Worm (Caenorhabditis elegans): ENCODE results near the gene C55A1.6.

Gene C55A1.6

ce11 chrV:15685599-15685998, 37.8 kb downstream of the C55A1.6 start, which contains the start of gene nhr-196:
nhr-196 (plus strand) TSS chrV:15685716.
- TF ChIP-seq sptf-2 (GFP tag; optimal IDR thresholded peaks at IDR 0.05) (no peak), F57A8.1 (GFP tag; optimal IDR thresholded peaks at IDR 0.05) (no peak)

DNA sequence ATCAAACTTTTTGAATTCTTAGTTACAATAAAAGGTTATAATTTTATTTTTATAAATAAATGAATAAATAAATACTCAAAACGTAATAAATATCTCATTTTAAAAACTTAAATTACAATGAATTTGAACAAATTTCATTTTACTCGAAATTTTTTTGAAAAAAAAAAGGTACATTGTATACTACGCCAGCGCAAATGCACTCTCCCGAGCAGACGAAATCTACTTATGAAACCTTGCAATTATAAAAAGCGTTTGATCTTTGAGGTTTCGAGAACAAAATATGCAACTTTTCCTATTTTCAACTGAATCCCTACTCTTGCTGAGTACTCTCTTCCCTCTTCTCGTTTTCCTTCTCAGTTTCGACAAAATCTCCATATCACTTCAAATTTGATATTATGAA, 39.8 kb downstream of the C55A1.6 start, which contains the start of gene nhr-197:
Gene nhr-197, plus strand, starts transcription at position 301 of the 400 bp plus-strand sequence.
- no peak for TF ChIP-seq mel-28 (tag; optimal IDR thresholded peaks at IDR 0.05; ENCODE audit: borderline replicate concordance)
- TF ChIP-seq lin-35 (GFP tag; optimal IDR thresholded peaks at IDR 0.05): no peak
- TF ChIP-seq lin-26 (GFP tag; IDR thresholded peaks at IDR 0.05): no peak
- no peak for TF ChIP-seq lsl-1 (GFP tag; optimal IDR thresholded peaks at IDR 0.05)
- TF ChIP-seq dpff-1 (tag; optimal IDR thresholded peaks at IDR 0.05): no peak
- TF ChIP-seq ets-4 (GFP tag; optimal IDR thresholded peaks at IDR 0.05): no peak
- TF ChIP-seq snpc-1.3 (tag; optimal IDR thresholded peaks at IDR 0.05; ENCODE audit: insufficient read depth): no peak
- no peak for TF ChIP-seq ceh-58 (GFP tag; IDR thresholded peaks at IDR 0.05)
- no peak for TF ChIP-seq nfya-2 (GFP tag; IDR thresholded peaks at IDR 0.05)
- TF ChIP-seq rec-8 (tag; optimal IDR thresholded peaks at IDR 0.05): no peak

ce11 chrV:15689952-15690351, 42.1 kb downstream of the C55A1.6 start, which contains the start of gene nhr-268:
nhr-268 (plus strand) TSS chrV:15690252.
- no peak for TF ChIP-seq tlf-1 (GFP tag; optimal IDR thresholded peaks at IDR 0.05)

DNA sequence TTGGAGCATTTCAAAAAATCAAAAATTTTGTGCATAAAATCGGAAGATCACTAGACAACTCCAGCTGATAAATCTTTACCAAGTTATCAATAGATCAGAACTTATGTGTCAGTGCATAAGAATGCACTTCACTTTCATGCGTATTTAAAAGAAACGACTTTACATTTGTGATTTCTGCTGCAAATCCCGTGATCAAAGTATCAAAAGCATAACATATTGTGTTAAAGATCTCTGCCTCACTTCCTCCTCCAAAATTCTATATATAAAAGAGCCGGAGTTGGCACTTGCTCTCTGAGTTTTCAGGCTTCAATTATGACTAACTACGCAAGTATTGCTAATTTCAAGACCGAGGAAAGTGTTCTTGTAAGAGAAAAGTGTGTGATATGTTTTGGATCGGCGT, 45.8 kb downstream of the C55A1.6 start, which contains the start of gene nhr-198:
Gene nhr-198, plus strand, starts transcription at position 313 of the 400 bp plus-strand sequence.
- TF ChIP-seq madf-8 (GFP tag; conservative IDR thresholded peaks at IDR 0.05) (no peak), attf-5 (GFP tag; optimal IDR thresholded peaks at IDR 0.05) (no peak), unc-130 (GFP tag; optimal IDR thresholded peaks at IDR 0.05) (no peak), F23B12.7 (tag; optimal IDR thresholded peaks at IDR 0.05; ENCODE audit: insufficient read depth) (no peak)

DNA sequence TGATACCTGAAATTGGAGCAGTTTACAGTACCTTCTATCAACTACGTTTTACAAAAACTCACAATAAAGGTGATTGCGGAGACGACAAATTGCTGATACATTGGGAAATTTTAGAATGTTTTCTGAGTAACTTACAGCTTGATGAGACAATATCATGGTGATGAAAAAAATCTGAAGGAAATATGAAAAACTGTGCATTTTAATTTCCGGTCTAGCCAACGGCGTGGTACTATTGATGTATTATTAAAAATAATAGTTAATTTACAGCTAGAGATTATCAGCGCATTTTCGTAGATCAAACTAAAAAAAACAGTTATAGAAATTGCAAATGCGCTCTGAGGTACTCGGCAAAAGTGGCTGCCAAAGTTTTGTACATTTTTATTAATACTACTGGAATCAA, 50.3 kb downstream of the C55A1.6 start, which contains the start of gene srx-29:
Gene srx-29, minus strand, starts transcription at position 101 of the 400 bp plus-strand sequence.
- TF ChIP-seq F23B12.7 (tag; optimal IDR thresholded peaks at IDR 0.05; ENCODE audit: insufficient read depth) (no peak), K12H6.12 (tag; optimal IDR thresholded peaks at IDR 0.05) (no peak), athp-1 (tag; optimal IDR thresholded peaks at IDR 0.05) (no peak), B0035.1 (tag; optimal IDR thresholded peaks at IDR 0.05) (no peak), attf-6 (GFP tag; IDR thresholded peaks at IDR 0.05) (no peak), rpc-1 (optimal IDR thresholded peaks at IDR 0.05) (no peak), rpc-1 (tag; optimal IDR thresholded peaks at IDR 0.05) (no peak)

Measured in whole organism, young adult.